Worm (Caenorhabditis elegans) whole organism, young adult: ENCODE results near the gene R02F11.1.

Experiments used
- T26A5.8 ChIP-seq: sonication (generic microtip); optimal IDR thresholded peaks from 2 replicates; lab custom pipeline; 2016; ENCODE audit warnings: missing genetic modification characterization, missing compliant biosample characterization
- ama-1 ChIP-seq, 3 experiments: fragments of 150-350 bp in 1 of 3; sonication (generic microtip) in 2 of 3; optimal IDR thresholded peaks; 2 replicates each; lab custom pipeline; 2014 to 2018; ENCODE audit warnings: missing biosample characterization in 2 of 3, missing genetic modification characterization in 2 of 3, missing genetic modification reagents in 2 of 3
- madf-8 ChIP-seq: fragments of 200-800 bp; sonication (Bioruptor generic); conservative IDR thresholded peaks from 2 replicates; pipeline ENCODE4 v1.3.6; 2022; ENCODE audit warnings: missing genetic modification reagents, missing genetic modification characterization, missing compliant biosample characterization
- nfya-1 ChIP-seq: sonication (generic microtip); optimal IDR thresholded peaks from 2 replicates; lab custom pipeline; 2017; ENCODE audit warnings: antibody characterized with exemption, missing compliant biosample characterization, missing genetic modification characterization, borderline replicate concordance; ENCODE audit not compliant: insufficient read depth
- nhr-80 ChIP-seq: sonication (generic microtip); optimal IDR thresholded peaks from 2 replicates; lab custom pipeline; 2016; ENCODE audit warnings: missing genetic modification characterization, missing compliant biosample characterization
- tlf-1 ChIP-seq: fragments of 200-800 bp; sonication (Bioruptor generic); optimal IDR thresholded peaks from 2 replicates; lab custom pipeline; 2018; ENCODE audit warnings: mild to moderate bottlenecking, missing genetic modification characterization, missing compliant biosample characterization
- unc-130 ChIP-seq: sonication (generic microtip); optimal IDR thresholded peaks from 2 replicates; lab custom pipeline; 2016; ENCODE audit warnings: missing genetic modification reagents, missing genetic modification characterization, missing compliant biosample characterization
- unc-62 ChIP-seq: fragments of 150-350 bp; optimal IDR thresholded peaks from 2 replicates; lab custom pipeline; 2014; ENCODE audit warnings: missing biosample characterization, missing genetic modification reagents, missing genetic modification characterization
- ztf-18 ChIP-seq: sonication (generic microtip); optimal IDR thresholded peaks from 2 replicates; lab custom pipeline; 2016; ENCODE audit warnings: missing genotype, mild to moderate bottlenecking, missing genetic modification characterization, missing compliant biosample characterization

DNA sequence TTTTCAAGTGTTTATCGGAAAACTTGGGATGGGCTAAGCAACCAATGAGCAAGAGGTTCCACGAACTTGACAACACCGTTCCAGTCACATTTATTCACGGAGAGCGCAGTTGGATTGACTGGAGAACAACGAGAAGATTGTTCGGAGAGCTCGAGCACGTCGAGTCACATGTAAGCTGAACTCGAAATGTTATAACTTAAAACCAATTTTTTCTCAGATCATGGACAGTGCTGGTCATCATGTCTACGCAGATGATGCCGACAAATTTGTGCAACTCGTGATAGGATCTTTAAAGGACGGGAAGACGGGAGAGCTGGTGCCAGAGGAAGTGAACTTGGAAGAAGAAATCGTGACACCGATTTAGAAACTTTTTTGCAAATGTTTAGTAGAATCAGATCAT lies 45.6 kb downstream of the R02F11.1 start:
- TF ChIP-seq nfya-1 (no peak), madf-8 (GFP tag; lab: Robert Waterston, UW) (no peak), nhr-80 (tag; lab: Kevin White, UChicago) (no peak), ztf-18 (tag; lab: Kevin White, UChicago) (no peak), T26A5.8 (tag; lab: Kevin White, UChicago) (no peak), tlf-1 (GFP tag; lab: Kevin White, UChicago) (no peak), unc-62 (GFP tag; lab: Kevin White, UChicago) (no peak), unc-130 (GFP tag; lab: Kevin White, UChicago) (no peak), ama-1 (optimal IDR thresholded peaks at IDR 0.05; lab: Kevin White, UChicago) (no peak), ama-1 (GFP tag; optimal IDR thresholded peaks at IDR 0.05; lab: Kevin White, UChicago) (no peak)
